Fruit fly (Drosophila melanogaster) whole organism, wandering third instar larva: ENCODE measurements around the gene Tmem214.

Source experiments
- Dfd ChIP-seq: fragments of >200 bp; optimal IDR thresholded peaks from 2 replicates; lab custom pipeline; 2017; ENCODE audit warnings: missing biosample characterization, missing genetic modification characterization
- dl ChIP-seq, 2 experiments: fragments of 175-275, 200-275 bp in 1 of 2; fragments of 200-275 bp in 1 of 2; sonication (Bioruptor generic); optimal IDR thresholded peaks; lab custom pipeline; 2018; ENCODE audit warnings: mild to moderate bottlenecking in 2 of 2, missing biosample characterization in 2 of 2, missing genetic modification characterization in 2 of 2, moderate library complexity in 2 of 2; ENCODE audit not compliant: partially characterized antibody in 2 of 2, insufficient read depth in 1 of 2
- dsf ChIP-seq: sonication (Bioruptor generic); optimal IDR thresholded peaks from 2 replicates; lab custom pipeline; 2016; ENCODE audit warnings: missing biosample characterization, missing genetic modification characterization, borderline replicate concordance
- usp ChIP-seq: fragments of >200 bp; optimal IDR thresholded peaks from 2 replicates; lab custom pipeline; 2017; ENCODE audit warnings: missing biosample characterization, missing genetic modification characterization

DNA sequence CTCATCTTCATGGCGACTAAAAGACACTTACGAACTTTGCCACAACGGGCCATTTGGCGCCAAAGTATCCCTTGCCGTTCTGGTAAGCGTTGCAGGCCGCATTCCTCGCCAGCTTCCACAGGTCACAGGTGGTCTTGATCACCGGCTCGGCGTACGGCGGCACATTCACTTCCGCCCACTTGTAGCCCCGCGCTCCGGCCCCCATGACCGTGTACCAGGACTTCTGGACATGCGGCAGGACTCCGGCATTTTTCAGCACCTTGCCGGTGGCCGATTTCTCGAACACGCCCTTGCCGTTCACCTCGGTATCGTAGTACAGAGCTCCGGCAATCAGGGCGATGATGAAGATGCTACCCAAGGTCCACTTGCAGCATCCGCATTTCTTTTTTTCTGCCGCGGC, 4.1 kb downstream of the Tmem214 start:
- no peak for TF ChIP-seq dsf
- no peak for TF ChIP-seq usp (GFP tag; lab: Kevin White, UChicago)
- no peak for TF ChIP-seq Dfd (GFP tag; lab: Kevin White, UChicago)
- TF ChIP-seq dl (GFP tag; optimal IDR thresholded peaks at IDR 0.05; lab: Kevin White, UChicago; ENCODE audit: insufficient read depth in 1 of 2, partially characterized antibody in 2 of 2) = no peak
